In the genomic region with DNA sequence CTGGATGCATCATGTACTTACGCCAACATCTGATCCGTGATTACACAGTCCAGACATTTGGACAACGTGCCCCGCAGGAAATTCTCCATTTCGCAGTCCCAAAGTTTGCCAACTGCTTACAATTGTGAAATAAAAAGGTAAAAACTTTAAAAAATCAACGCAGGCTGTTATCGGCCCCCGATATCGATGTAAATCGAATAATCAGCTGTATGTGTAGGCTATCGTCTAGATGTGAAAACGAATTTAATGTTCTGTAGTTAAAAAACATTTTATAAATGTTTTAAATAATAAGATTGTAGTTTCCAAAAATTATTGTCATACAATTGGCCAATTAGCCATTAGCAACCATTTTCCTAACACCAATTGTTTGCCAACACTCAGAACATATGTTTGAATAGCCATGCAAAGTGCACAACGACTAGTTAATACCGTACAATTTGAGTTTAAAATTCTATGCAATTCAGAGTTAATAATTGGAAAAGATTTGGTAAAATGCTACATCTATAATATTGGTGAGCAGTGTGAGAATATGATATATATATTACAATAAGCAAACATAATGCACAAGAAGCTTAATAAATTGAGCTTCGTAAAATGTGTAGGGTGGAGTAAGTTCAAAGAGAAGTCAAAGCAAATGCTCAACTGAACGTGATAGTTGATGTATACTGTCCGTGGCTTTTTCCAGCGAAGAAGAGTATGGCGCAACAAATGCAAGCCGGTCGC, we compare ENCODE assay signal across 1 fruit fly cellular context.
TF ChIP-seq lines count a peak whose summit lies in the region.

Gene CG11710, minus strand, starts transcription at position 192 of the 723 bp plus-strand sequence.
Gene mal, plus strand, starts transcription at position 194 of the 723 bp plus-strand sequence.

TF ChIP-seq in whole organism, embryonic, 481 proteins besides CTCF, POLR2A, EP300 and RAD21 (continued from another document and continues in another):
- no peak for TF ChIP-seq CG5953 (GFP tag; IDR thresholded peaks at IDR 0.05; lab: Robert Waterston, UW)
- peak; percentile 72 for TF ChIP-seq CG10654 (GFP tag; optimal IDR thresholded peaks at IDR 0.05; lab: Kevin White, UChicago)
- peak; percentile 67 for TF ChIP-seq CG10274 (GFP tag; optimal IDR thresholded peaks at IDR 0.05; lab: Kevin White, UChicago)
- no peak for TF ChIP-seq corto (GFP tag; optimal IDR thresholded peaks at IDR 0.05; lab: Kevin White, UChicago)
- TF ChIP-seq CG8944 (GFP tag; optimal IDR thresholded peaks at IDR 0.05; lab: Kevin White, UChicago), result peak; percentile 46
- peak; percentile 62; the same call in 1 of the 3 replicates for TF ChIP-seq Opbp (GFP tag; IDR thresholded peaks at IDR 0.05; lab: Robert Waterston, UW; ENCODE audit: partially characterized antibody)
- peak; percentile 46; the same call in 1 of the 2 replicates for TF ChIP-seq sna (GFP tag; IDR thresholded peaks at IDR 0.05; lab: Robert Waterston, UW; ENCODE audit: partially characterized antibody)
- TF ChIP-seq CG8388 (GFP tag; optimal IDR thresholded peaks at IDR 0.05; lab: Kevin White, UChicago), result peak; percentile 52
- peak; percentile 57 for TF ChIP-seq Hr3 (GFP tag; optimal IDR thresholded peaks at IDR 0.05; lab: Kevin White, UChicago)
- TF ChIP-seq Side (GFP tag; optimal IDR thresholded peaks at IDR 0.05; lab: Kevin White, UChicago), result peak; percentile 44
- TF ChIP-seq Max (GFP tag; optimal IDR thresholded peaks at IDR 0.05; lab: Kevin White, UChicago), result peak; percentile 72
- peak; percentile 56; the same call in 1 of the 2 replicates for TF ChIP-seq bbx (GFP tag; IDR thresholded peaks at IDR 0.05; lab: Robert Waterston, UW; ENCODE audit: partially characterized antibody)
- TF ChIP-seq E2f1 (GFP tag; IDR thresholded peaks at IDR 0.05; lab: Robert Waterston, UW), result peak; percentile 73
- TF ChIP-seq Dp (GFP tag; optimal IDR thresholded peaks at IDR 0.05; lab: Kevin White, UChicago), result peak; percentile 12
- TF ChIP-seq CG4404 (GFP tag; IDR thresholded peaks at IDR 0.05; lab: Robert Waterston, UW), result peak; percentile 58; the same call in 1 of the 2 replicates
- peak; percentile 50; the same call in 1 of the 2 replicates for TF ChIP-seq CG10959 (GFP tag; IDR thresholded peaks at IDR 0.05; lab: Robert Waterston, UW)
- peak; percentile 62 for TF ChIP-seq CG33213 (GFP tag; optimal IDR thresholded peaks at IDR 0.05; lab: Kevin White, UChicago)
- TF ChIP-seq ap (GFP tag; IDR thresholded peaks at IDR 0.05; lab: Robert Waterston, UW), result peak; percentile 50; the same call in 1 of the 2 replicates
- TF ChIP-seq CG11456 (GFP tag; IDR thresholded peaks at IDR 0.05; lab: Robert Waterston, UW), result peak; percentile 64; the same call in 2 of the 3 replicates
- no peak for TF ChIP-seq CG12236 (GFP tag; optimal IDR thresholded peaks at IDR 0.05; lab: Kevin White, UChicago)
- no peak for TF ChIP-seq CG15011 (GFP tag; optimal IDR thresholded peaks at IDR 0.05; lab: Kevin White, UChicago)
- TF ChIP-seq HmgZ (tag; optimal IDR thresholded peaks at IDR 0.05; lab: Kevin White, UChicago), result peak; percentile 57
- TF ChIP-seq CG32767 (GFP tag; IDR thresholded peaks at IDR 0.05; lab: Robert Waterston, UW), result peak; percentile 59; the same call in 1 of the 2 replicates
- TF ChIP-seq CG4617 (GFP tag; optimal IDR thresholded peaks at IDR 0.05; lab: Kevin White, UChicago; ENCODE audit: borderline replicate concordance), result peak; percentile 37
- peak in 1 of 2 experiments; percentile 7 for TF ChIP-seq insv (GFP tag; optimal IDR thresholded peaks at IDR 0.05; lab: Kevin White, UChicago)
- no peak for TF ChIP-seq CG2129 (GFP tag; IDR thresholded peaks at IDR 0.05; lab: Robert Waterston, UW; ENCODE audit: partially characterized antibody)
- TF ChIP-seq repo (GFP tag; optimal IDR thresholded peaks at IDR 0.05; lab: Kevin White, UChicago), result peak; percentile 72
- no peak for TF ChIP-seq tll (GFP tag; optimal IDR thresholded peaks at IDR 0.05; lab: Kevin White, UChicago)
- peak; percentile 73 for TF ChIP-seq slbo (GFP tag; IDR thresholded peaks at IDR 0.05; lab: Robert Waterston, UW)
- TF ChIP-seq nerfin-1 (tag; optimal IDR thresholded peaks at IDR 0.05; lab: Kevin White, UChicago), result peak; percentile 77
- peak; percentile 60 for TF ChIP-seq Gsc (GFP tag; IDR thresholded peaks at IDR 0.05; lab: Robert Waterston, UW)
- peak; percentile 83 for TF ChIP-seq D19B (GFP tag; optimal IDR thresholded peaks at IDR 0.05; lab: Kevin White, UChicago)
- peak; percentile 71 for TF ChIP-seq nom (GFP tag; optimal IDR thresholded peaks at IDR 0.05; lab: Kevin White, UChicago)
- TF ChIP-seq CG17385 (GFP tag; optimal IDR thresholded peaks at IDR 0.05; lab: Kevin White, UChicago), result no peak
- no peak for TF ChIP-seq CG10431 (GFP tag; optimal IDR thresholded peaks at IDR 0.05; lab: Kevin White, UChicago)
- peak; percentile 43 for TF ChIP-seq pnt (GFP tag; optimal IDR thresholded peaks at IDR 0.05; lab: Kevin White, UChicago)
- TF ChIP-seq chn (GFP tag; optimal IDR thresholded peaks at IDR 0.05; lab: Kevin White, UChicago), result peak; percentile 61
- TF ChIP-seq grau (tag; optimal IDR thresholded peaks at IDR 0.05; lab: Kevin White, UChicago), result peak; percentile 81
- TF ChIP-seq CG1647 (GFP tag; optimal IDR thresholded peaks at IDR 0.05; lab: Kevin White, UChicago), result peak; percentile 70
- peak; percentile 52 for TF ChIP-seq Spps (tag; optimal IDR thresholded peaks at IDR 0.05; lab: Kevin White, UChicago)
- peak; percentile 69 for TF ChIP-seq ssp (GFP tag; IDR thresholded peaks at IDR 0.05; lab: Robert Waterston, UW)
- TF ChIP-seq scrt (GFP tag; optimal IDR thresholded peaks at IDR 0.05; lab: Kevin White, UChicago), result peak; percentile 84
- TF ChIP-seq amos (GFP tag; IDR thresholded peaks at IDR 0.05; lab: Robert Waterston, UW; ENCODE audit: partially characterized antibody), result no peak; the same call in 1 of the 2 replicates
- no peak for TF ChIP-seq CG15601 (tag; optimal IDR thresholded peaks at IDR 0.05; lab: Kevin White, UChicago)
- TF ChIP-seq Lim3 (GFP tag; IDR thresholded peaks at IDR 0.05; lab: Robert Waterston, UW), result no peak
- peak; percentile 31 for TF ChIP-seq Ravus (GFP tag; IDR thresholded peaks at IDR 0.05; lab: Robert Waterston, UW)
- TF ChIP-seq CG4360 (GFP tag; IDR thresholded peaks at IDR 0.05; lab: Robert Waterston, UW), result no peak
- peak; percentile 51 for TF ChIP-seq CG6813 (GFP tag; optimal IDR thresholded peaks at IDR 0.05; lab: Kevin White, UChicago)
- peak; percentile 84 for TF ChIP-seq Rfx (GFP tag; IDR thresholded peaks at IDR 0.05; lab: Robert Waterston, UW)
- TF ChIP-seq CG4328 (GFP tag; optimal IDR thresholded peaks at IDR 0.05; lab: Kevin White, UChicago), result no peak
- TF ChIP-seq CG16779 (GFP tag; IDR thresholded peaks at IDR 0.05; lab: Robert Waterston, UW), result no peak
- no peak for TF ChIP-seq Dfd (GFP tag; optimal IDR thresholded peaks at IDR 0.05; lab: Kevin White, UChicago)
- no peak for TF ChIP-seq rib (GFP tag; IDR thresholded peaks at IDR 0.05; lab: Robert Waterston, UW)
- peak; percentile 60; the same call in 1 of the 2 replicates for TF ChIP-seq CG4730 (GFP tag; IDR thresholded peaks at IDR 0.05; lab: Robert Waterston, UW)
- no peak for TF ChIP-seq unpg (GFP tag; optimal IDR thresholded peaks at IDR 0.05; lab: Kevin White, UChicago)
- no peak for TF ChIP-seq nau (GFP tag; optimal IDR thresholded peaks at IDR 0.05; lab: Kevin White, UChicago)
- TF ChIP-seq CG14014 (GFP tag; IDR thresholded peaks at IDR 0.05; lab: Robert Waterston, UW), result peak; percentile 79
- peak; percentile 64 for TF ChIP-seq pb (GFP tag; optimal IDR thresholded peaks at IDR 0.05; lab: Kevin White, UChicago)
- no peak for TF ChIP-seq gcm (GFP tag; optimal IDR thresholded peaks at IDR 0.05; lab: Kevin White, UChicago)
- TF ChIP-seq CG2116 (GFP tag; optimal IDR thresholded peaks at IDR 0.05; lab: Kevin White, UChicago), result peak; percentile 69
- no peak for TF ChIP-seq cad (GFP tag; optimal IDR thresholded peaks at IDR 0.05; lab: Kevin White, UChicago)
- peak; percentile 95 for TF ChIP-seq row (GFP tag; IDR thresholded peaks at IDR 0.05; lab: Robert Waterston, UW)
- TF ChIP-seq inv (GFP tag; IDR thresholded peaks at IDR 0.05; lab: Robert Waterston, UW; ENCODE audit: partially characterized antibody), result no peak
- no peak for TF ChIP-seq CG3726 (GFP tag; IDR thresholded peaks at IDR 0.05; lab: Robert Waterston, UW)
- no peak for TF ChIP-seq CG14965 (GFP tag; optimal IDR thresholded peaks at IDR 0.05; lab: Kevin White, UChicago; ENCODE audit: borderline replicate concordance)
- TF ChIP-seq CG10979 (tag; optimal IDR thresholded peaks at IDR 0.05; lab: Kevin White, UChicago), result peak; percentile 83
- peak; percentile 82 for TF ChIP-seq CG8924 (tag; optimal IDR thresholded peaks at IDR 0.05; lab: Kevin White, UChicago)
- peak; percentile 75 for TF ChIP-seq CG4854 (GFP tag; optimal IDR thresholded peaks at IDR 0.05; lab: Kevin White, UChicago)
- TF ChIP-seq grn (GFP tag; optimal IDR thresholded peaks at IDR 0.05; lab: Kevin White, UChicago), result no peak
- no peak for TF ChIP-seq sima (GFP tag; optimal IDR thresholded peaks at IDR 0.05; lab: Kevin White, UChicago)
- no peak for TF ChIP-seq hb (GFP tag; IDR thresholded peaks at IDR 0.05; lab: Robert Waterston, UW; ENCODE audit: partially characterized antibody)
- TF ChIP-seq CG10147 (GFP tag; optimal IDR thresholded peaks at IDR 0.05; lab: Kevin White, UChicago), result peak; percentile 82
- peak; percentile 4 for TF ChIP-seq luna (GFP tag; optimal IDR thresholded peaks at IDR 0.05; lab: Kevin White, UChicago)
- TF ChIP-seq CG9797 (GFP tag; optimal IDR thresholded peaks at IDR 0.05; lab: Kevin White, UChicago), result no peak
- TF ChIP-seq CG42726 (GFP tag; IDR thresholded peaks at IDR 0.05; lab: Robert Waterston, UW; ENCODE audit: partially characterized antibody), result no peak
- TF ChIP-seq CG11560 (tag; IDR thresholded peaks at IDR 0.05; lab: Robert Waterston, UW), result peak; percentile 86; the same call in 2 of the 3 replicates
- peak; percentile 78 for TF ChIP-seq CG32532 (GFP tag; IDR thresholded peaks at IDR 0.05; lab: Robert Waterston, UW)
- peak; percentile 13; the same call in 1 of the 2 replicates for TF ChIP-seq NFAT (GFP tag; IDR thresholded peaks at IDR 0.05; lab: Robert Waterston, UW)
- TF ChIP-seq bigmax (GFP tag; optimal IDR thresholded peaks at IDR 0.05; lab: Kevin White, UChicago), result no peak
- TF ChIP-seq CG6175 (GFP tag; IDR thresholded peaks at IDR 0.05; lab: Robert Waterston, UW), result no peak
- peak; percentile 50 for TF ChIP-seq crc (GFP tag; optimal IDR thresholded peaks at IDR 0.05; lab: Kevin White, UChicago)
- no peak for TF ChIP-seq CG15479 (GFP tag; optimal IDR thresholded peaks at IDR 0.05; lab: Kevin White, UChicago)
- peak; percentile 26 for TF ChIP-seq pum (GFP tag; optimal IDR thresholded peaks at IDR 0.05; lab: Kevin White, UChicago)
- TF ChIP-seq CG4707 (GFP tag; optimal IDR thresholded peaks at IDR 0.05; lab: Kevin White, UChicago), result peak; percentile 41
- peak; percentile 69 for TF ChIP-seq slou (GFP tag; optimal IDR thresholded peaks at IDR 0.05; lab: Kevin White, UChicago)
- no peak for TF ChIP-seq kni (GFP tag; optimal IDR thresholded peaks at IDR 0.05; lab: Kevin White, UChicago)
- TF ChIP-seq Atf-2 (GFP tag; optimal IDR thresholded peaks at IDR 0.05; lab: Kevin White, UChicago), result peak; percentile 40
- TF ChIP-seq CG13894 (tag; optimal IDR thresholded peaks at IDR 0.05; lab: Kevin White, UChicago), result peak; percentile 83
- TF ChIP-seq knrl (GFP tag; IDR thresholded peaks at IDR 0.05; lab: Robert Waterston, UW; ENCODE audit: partially characterized antibody), result no peak
- 0 out of 2 replicates have a peak, but pooled peaks have one; percentile 35 for TF ChIP-seq Nf-YA (GFP tag; IDR thresholded peaks at IDR 0.05; lab: Robert Waterston, UW)
- TF ChIP-seq Scr (GFP tag; IDR thresholded peaks at IDR 0.05; lab: Robert Waterston, UW; ENCODE audit: partially characterized antibody), result peak; percentile 53
- TF ChIP-seq ro (GFP tag; IDR thresholded peaks at IDR 0.05; lab: Robert Waterston, UW), result no peak
- no peak for TF ChIP-seq ham (GFP tag; IDR thresholded peaks at IDR 0.05; lab: Robert Waterston, UW)
- TF ChIP-seq YL-1 (GFP tag; optimal IDR thresholded peaks at IDR 0.05; lab: Kevin White, UChicago), result peak; percentile 36
- TF ChIP-seq CG13775 (GFP tag; optimal IDR thresholded peaks at IDR 0.05; lab: Kevin White, UChicago), result peak; percentile 69
- peak; percentile 68 for TF ChIP-seq CG32772 (GFP tag; IDR thresholded peaks at IDR 0.05; lab: Robert Waterston, UW)
- TF ChIP-seq NfI (GFP tag; optimal IDR thresholded peaks at IDR 0.05; lab: Kevin White, UChicago), result peak; percentile 76
- no peak for TF ChIP-seq CG18619 (GFP tag; optimal IDR thresholded peaks at IDR 0.05; lab: Kevin White, UChicago)
- peak; percentile 68; the same call in 2 of the 3 replicates for TF ChIP-seq Optix (GFP tag; IDR thresholded peaks at IDR 0.05; lab: Robert Waterston, UW)
- peak; percentile 76 for TF ChIP-seq seq (GFP tag; IDR thresholded peaks at IDR 0.05; lab: Robert Waterston, UW)
- peak; percentile 79; the same call in 2 of the 3 replicates for TF ChIP-seq CG11695 (GFP tag; IDR thresholded peaks at IDR 0.05; lab: Robert Waterston, UW)
- TF ChIP-seq sug (tag; optimal IDR thresholded peaks at IDR 0.05; lab: Kevin White, UChicago), result peak; percentile 81
- no peak for TF ChIP-seq hbn (GFP tag; IDR thresholded peaks at IDR 0.05; lab: Robert Waterston, UW; ENCODE audit: partially characterized antibody)
- peak; percentile 47 for TF ChIP-seq Myb (GFP tag; optimal IDR thresholded peaks at IDR 0.05; lab: Kevin White, UChicago)
- peak; percentile 18 for TF ChIP-seq Hand (GFP tag; optimal IDR thresholded peaks at IDR 0.05; lab: Kevin White, UChicago)
- TF ChIP-seq Mes4 (GFP tag; optimal IDR thresholded peaks at IDR 0.05; lab: Kevin White, UChicago), result no peak
- peak; percentile 74 for TF ChIP-seq CG7556 (GFP tag; optimal IDR thresholded peaks at IDR 0.05; lab: Kevin White, UChicago)
- TF ChIP-seq da (GFP tag; optimal IDR thresholded peaks at IDR 0.05; lab: Kevin White, UChicago), result no peak
- TF ChIP-seq mld (GFP tag; IDR thresholded peaks at IDR 0.05; lab: Robert Waterston, UW; ENCODE audit: partially characterized antibody), result no peak
- no peak for TF ChIP-seq eve (GFP tag; optimal IDR thresholded peaks at IDR 0.05; lab: Kevin White, UChicago)
- TF ChIP-seq CG10462 (GFP tag; optimal IDR thresholded peaks at IDR 0.05; lab: Kevin White, UChicago), result peak; percentile 43
- peak; percentile 75 for TF ChIP-seq Fer2 (tag; optimal IDR thresholded peaks at IDR 0.05; lab: Kevin White, UChicago)
- TF ChIP-seq Dbx (GFP tag; IDR thresholded peaks at IDR 0.05; lab: Robert Waterston, UW), result peak; percentile 82
- TF ChIP-seq zf30C (GFP tag; optimal IDR thresholded peaks at IDR 0.05; lab: Kevin White, UChicago), result no peak
- TF ChIP-seq gsb-n (tag; optimal IDR thresholded peaks at IDR 0.05; lab: Kevin White, UChicago), result no peak
- peak; percentile 29; the same call in 1 of the 3 replicates for TF ChIP-seq vnd (GFP tag; IDR thresholded peaks at IDR 0.05; lab: Robert Waterston, UW; ENCODE audit: partially characterized antibody)
- TF ChIP-seq CG17802 (tag; optimal IDR thresholded peaks at IDR 0.05; lab: Kevin White, UChicago), result peak; percentile 53
- no peak for TF ChIP-seq Jarid2 (GFP tag; optimal IDR thresholded peaks at IDR 0.05; lab: Kevin White, UChicago)
